Fruit fly (Drosophila melanogaster) whole organism, prepupa: Measurements from ENCODE around the gene Syx13.

Source experiments
- CG6808 ChIP-seq: fragments of 200-800 bp; sonication (Bioruptor generic); optimal IDR thresholded peaks from 3 replicates; lab custom pipeline; 2017; ENCODE audit warnings: missing biosample characterization, missing genetic modification characterization, mild to moderate bottlenecking, moderate library complexity, missing genetic modification reagents
- CG6854 ChIP-seq: fragments of 200-800 bp; sonication (Bioruptor generic); optimal IDR thresholded peaks from 2 replicates; lab custom pipeline; 2017; ENCODE audit warnings: missing biosample characterization, mild to moderate bottlenecking, missing genetic modification characterization
- CG9139 ChIP-seq: fragments of 200-800 bp; sonication (Bioruptor generic); optimal IDR thresholded peaks from 3 replicates; lab custom pipeline; 2017; ENCODE audit warnings: missing biosample characterization, mild to moderate bottlenecking, missing genetic modification characterization
- Eip75B ChIP-seq: fragments of 200-800 bp; sonication (Bioruptor generic); optimal IDR thresholded peaks from 3 replicates; lab custom pipeline; 2016; ENCODE audit warnings: missing biosample characterization, missing genetic modification characterization
- Hr4 ChIP-seq: fragments of 200-800 bp; sonication (Bioruptor generic); optimal IDR thresholded peaks from 3 replicates; lab custom pipeline; 2016; ENCODE audit warnings: missing biosample characterization, missing genetic modification characterization
- Lpt ChIP-seq: fragments of 200-800 bp; sonication (Bioruptor generic); optimal IDR thresholded peaks from 3 replicates; lab custom pipeline; 2016; ENCODE audit warnings: missing biosample characterization, missing genetic modification characterization
- acj6 ChIP-seq: fragments of 200-800 bp; sonication (Bioruptor generic); optimal IDR thresholded peaks from 3 replicates; lab custom pipeline; 2016; ENCODE audit warnings: missing biosample characterization, missing genetic modification characterization
- cyc ChIP-seq: fragments of 200-800 bp; sonication (Bioruptor generic); optimal IDR thresholded peaks from 3 replicates; lab custom pipeline; 2016; ENCODE audit warnings: missing biosample characterization, missing genetic modification characterization
- fd59A ChIP-seq: fragments of 200-800 bp; sonication (Bioruptor generic); optimal IDR thresholded peaks from 2 replicates; lab custom pipeline; 2017; ENCODE audit warnings: missing biosample characterization, mild to moderate bottlenecking, missing genetic modification characterization, missing genetic modification reagents
- lz ChIP-seq: fragments of 200-800 bp; sonication (Bioruptor generic); optimal IDR thresholded peaks from 3 replicates; lab custom pipeline; 2016; ENCODE audit warnings: missing biosample characterization, missing genetic modification characterization
- net ChIP-seq: fragments of 200-800 bp; sonication (Bioruptor generic); optimal IDR thresholded peaks from 3 replicates; lab custom pipeline; 2016; ENCODE audit warnings: missing biosample characterization, missing genetic modification characterization

- peak; percentile 79 for TF ChIP-seq net (GFP tag; lab: Kevin White, UChicago)
- TF ChIP-seq Hr4 (GFP tag; lab: Kevin White, UChicago) = peak; percentile 53
- TF ChIP-seq CG9139 (GFP tag; lab: Kevin White, UChicago) = peak; percentile 63
- TF ChIP-seq Lpt (GFP tag; lab: Kevin White, UChicago) = no peak
- TF ChIP-seq acj6 (GFP tag; lab: Kevin White, UChicago) = peak; percentile 44
- peak; percentile 79 for TF ChIP-seq lz (GFP tag; lab: Kevin White, UChicago)
- peak; percentile 90 for TF ChIP-seq CG6854 (GFP tag; lab: Kevin White, UChicago)
- peak; percentile 77 for TF ChIP-seq cyc
- peak; percentile 7 for TF ChIP-seq fd59A (GFP tag; lab: Kevin White, UChicago)
- peak; percentile 27 for TF ChIP-seq Eip75B (GFP tag; lab: Kevin White, UChicago)
- peak; percentile 38 for TF ChIP-seq CG6808
Measured at dm6 chr3L:13022854-13023560, 21.2 kb upstream of the Syx13 start, which contains the start of gene RpS12.
